Worm (Caenorhabditis elegans): ENCODE results near the gene F54E4.4.

The F54E4.4 gene

DNA sequence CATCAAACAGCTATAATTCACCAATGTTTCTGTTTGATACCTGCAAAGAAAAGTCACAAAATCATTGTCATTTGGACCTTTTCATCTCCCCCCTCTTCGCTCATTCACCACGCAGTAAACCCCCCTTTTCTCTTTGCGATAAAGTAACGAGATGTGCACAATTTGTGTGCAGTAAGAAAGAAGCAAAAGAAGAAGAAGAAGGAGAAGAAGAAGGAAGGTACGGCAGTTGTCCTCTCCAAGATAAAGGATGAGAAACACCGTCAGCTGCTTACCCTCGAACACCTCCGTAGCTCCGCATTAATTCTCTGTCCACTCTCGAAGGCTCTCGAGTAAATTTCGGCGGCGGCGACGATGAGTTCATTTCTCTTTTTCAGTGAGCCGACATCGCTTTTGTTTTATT is 8.2 kb upstream of the F54E4.4 start:
- TF ChIP-seq Y79H2A.3 (GFP tag; conservative IDR thresholded peaks at IDR 0.05) (no peak), egl-44 (GFP tag; IDR thresholded peaks at IDR 0.05) (no peak), rcor-1 (GFP tag; IDR thresholded peaks at IDR 0.05) (no peak), T26A5.8 (tag; optimal IDR thresholded peaks at IDR 0.05) (no peak), pbrm-1 (GFP tag; IDR thresholded peaks at IDR 0.05) (no peak), C17E4.6 (GFP tag; IDR thresholded peaks at IDR 0.05) (no peak), ekl-4 (GFP tag; IDR thresholded peaks at IDR 0.05) (no peak), ceh-91 (GFP tag; IDR thresholded peaks at IDR 0.05) (no peak), tlf-1 (GFP tag; optimal IDR thresholded peaks at IDR 0.05) (no peak), nhr-27 (tag; optimal IDR thresholded peaks at IDR 0.05) (no peak)

ce11 chrX:14652058-14652457 is 6.8 kb upstream of the F54E4.4 start:
- no peak for TF ChIP-seq dox-1 (GFP tag; IDR thresholded peaks at IDR 0.05)

DNA sequence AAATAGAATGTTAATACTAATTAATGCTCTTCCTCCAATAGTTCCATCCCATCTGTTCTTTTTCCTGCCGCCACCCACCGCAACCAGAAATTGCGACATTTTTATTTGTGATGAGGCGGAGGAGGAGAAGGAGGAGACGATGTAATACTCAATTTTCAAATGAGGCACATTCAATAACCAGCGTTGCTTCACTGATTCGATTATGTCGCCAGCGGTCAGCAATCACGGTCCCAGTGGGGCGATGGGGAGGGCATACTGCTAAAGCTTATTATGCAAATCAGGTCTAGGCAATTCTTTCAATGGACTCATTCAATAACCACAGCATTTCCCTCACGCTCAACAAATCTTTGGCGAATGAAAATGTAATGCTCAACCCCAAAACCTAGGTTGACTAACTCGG is 3.9 kb upstream of the F54E4.4 start:
- no peak for TF ChIP-seq T07F8.4 (tag; optimal IDR thresholded peaks at IDR 0.05)

- peak; percentile 57 for TF ChIP-seq egrh-3 (GFP tag; IDR thresholded peaks at IDR 0.05)
- no peak for TF ChIP-seq atf-7 (tag; optimal IDR thresholded peaks at IDR 0.05)
- TF ChIP-seq F10E7.11 (tag; optimal IDR thresholded peaks at IDR 0.05) = no peak
- no peak for TF ChIP-seq akir-1 (GFP tag; optimal IDR thresholded peaks at IDR 0.05)
- TF ChIP-seq fkh-3 (tag; optimal IDR thresholded peaks at IDR 0.05) = no peak
- no peak for TF ChIP-seq gei-17 (GFP tag; optimal IDR thresholded peaks at IDR 0.05)
- no peak for TF ChIP-seq ekl-4 (GFP tag; IDR thresholded peaks at IDR 0.05)
- TF ChIP-seq hlh-12 (tag; optimal IDR thresholded peaks at IDR 0.05) = no peak
- TF ChIP-seq K12H6.12 (tag; optimal IDR thresholded peaks at IDR 0.05) = peak; percentile 49
- TF ChIP-seq B0035.1 (tag; optimal IDR thresholded peaks at IDR 0.05) = no peak
- no peak for TF ChIP-seq F57C9.4 (tag; optimal IDR thresholded peaks at IDR 0.05)
- TF ChIP-seq ccch-3 (GFP tag; optimal IDR thresholded peaks at IDR 0.05) = no peak
- peak; percentile 89 for TF ChIP-seq zfh-2 (GFP tag; conservative IDR thresholded peaks at IDR 0.05)
- TF ChIP-seq repo-1 (tag; optimal IDR thresholded peaks at IDR 0.05) = no peak
- no peak for TF ChIP-seq athp-1 (tag; optimal IDR thresholded peaks at IDR 0.05)
- no peak for TF ChIP-seq F39B2.1 (GFP tag; IDR thresholded peaks at IDR 0.05)
- TF ChIP-seq K11D2.4 (GFP tag; IDR thresholded peaks at IDR 0.05) = 0 out of 2 replicates have a peak, but pooled peaks have one; percentile 14
- no peak for TF ChIP-seq Y67H2A.10 (GFP tag; conservative IDR thresholded peaks at IDR 0.05)
- TF ChIP-seq madf-10 (tag; optimal IDR thresholded peaks at IDR 0.05) = no peak
- TF ChIP-seq ztf-26 (tag; optimal IDR thresholded peaks at IDR 0.05) = no peak
- TF ChIP-seq F57A8.1 (GFP tag; optimal IDR thresholded peaks at IDR 0.05) = no peak
- no peak for TF ChIP-seq nhr-27 (tag; optimal IDR thresholded peaks at IDR 0.05)
- no peak for TF ChIP-seq nfya-1 (tag; optimal IDR thresholded peaks at IDR 0.05; ENCODE audit: borderline replicate concordance, insufficient read depth)
- no peak for TF ChIP-seq T26A5.8 (tag; optimal IDR thresholded peaks at IDR 0.05)
- no peak for TF ChIP-seq lin-35 (GFP tag; optimal IDR thresholded peaks at IDR 0.05)
- no peak for TF ChIP-seq egl-44 (GFP tag; IDR thresholded peaks at IDR 0.05)
- no peak for TF ChIP-seq ceh-91 (GFP tag; IDR thresholded peaks at IDR 0.05)
- TF ChIP-seq T07F8.4 (tag; optimal IDR thresholded peaks at IDR 0.05) = no peak
- TF ChIP-seq mel-28 (tag; optimal IDR thresholded peaks at IDR 0.05; ENCODE audit: borderline replicate concordance) = no peak
- no peak for TF ChIP-seq lin-54 (GFP tag; optimal IDR thresholded peaks at IDR 0.05)
- no peak for TF ChIP-seq tbp1 (GFP tag; optimal IDR thresholded peaks at IDR 0.05)
- no peak for TF ChIP-seq mes-4 (tag; optimal IDR thresholded peaks at IDR 0.05)
- TF ChIP-seq Y56A3A.18 (GFP tag; IDR thresholded peaks at IDR 0.05) = no peak
- no peak for TF ChIP-seq C06A6.2 (GFP tag; conservative IDR thresholded peaks at IDR 0.05)
- TF ChIP-seq snpc-1.1 (tag; optimal IDR thresholded peaks at IDR 0.05; ENCODE audit: insufficient read depth) = no peak
Observed at ce11 chrX:14639941-14640340, 5.4 kb downstream of the F54E4.4 start.
